Worm (Caenorhabditis elegans) whole organism, L2 larva: ENCODE measurements around the gene math-13.
"Not testable (repeated sequence)": the region's sequence is repeated elsewhere in the genome, so short reads cannot be mapped to it uniquely, and the experiment has no call there.

Experiments
- F13H6.1 ChIP-seq: sonication (generic microtip); optimal IDR thresholded peaks from 2 replicates; lab custom pipeline; 2016; ENCODE audit warnings: missing genetic modification characterization, missing compliant biosample characterization
- R02D3.7 ChIP-seq: fragments of 150-350 bp; optimal IDR thresholded peaks from 2 replicates; lab custom pipeline; 2014; ENCODE audit warnings: missing biosample characterization, missing genetic modification characterization
- Y55F3AM.14 ChIP-seq: fragments of 200-800 bp; sonication (Bioruptor generic); optimal IDR thresholded peaks from 2 replicates; lab custom pipeline; 2018; ENCODE audit warnings: mild to moderate bottlenecking, missing genetic modification characterization, missing compliant biosample characterization
- alr-1 ChIP-seq: fragments of 150-350 bp; optimal IDR thresholded peaks from 2 replicates; lab custom pipeline; 2014; ENCODE audit warnings: missing biosample characterization, missing genetic modification characterization
- ama-1 ChIP-seq: fragments of 150-350 bp; optimal IDR thresholded peaks from 2 replicates; lab custom pipeline; 2018; ENCODE audit warnings: inconsistent platforms
- blmp-1 ChIP-seq: sonication (generic microtip); optimal IDR thresholded peaks from 2 replicates; lab custom pipeline; 2017; ENCODE audit warnings: missing genetic modification characterization, mild to moderate bottlenecking, missing compliant biosample characterization, antibody characterized with exemption, moderate library complexity; ENCODE audit not compliant: insufficient read depth
- ceh-16 ChIP-seq: fragments of 150-350 bp; optimal IDR thresholded peaks from 2 replicates; lab custom pipeline; 2014; ENCODE audit warnings: missing biosample characterization, missing genetic modification characterization
- ceh-82 ChIP-seq: fragments of 150-350 bp; optimal IDR thresholded peaks from 2 replicates; lab custom pipeline; 2014; ENCODE audit warnings: missing biosample characterization, missing genetic modification characterization
- crh-2 ChIP-seq: sonication (generic microtip); optimal IDR thresholded peaks from 2 replicates; lab custom pipeline; 2017; ENCODE audit warnings: missing biosample characterization, missing genetic modification characterization
- dmd-4 ChIP-seq: sonication (generic microtip); optimal IDR thresholded peaks from 2 replicates; lab custom pipeline; 2017; ENCODE audit warnings: missing biosample characterization, missing genetic modification characterization
- egl-27 ChIP-seq: sonication (generic microtip); optimal IDR thresholded peaks from 3 replicates; lab custom pipeline; 2017; ENCODE audit warnings: missing biosample characterization, missing genetic modification reagents, missing genetic modification characterization
- elt-1 ChIP-seq: fragments of 150-350 bp; optimal IDR thresholded peaks from 2 replicates; lab custom pipeline; 2014; ENCODE audit warnings: missing biosample characterization, missing genetic modification characterization
- fos-1 ChIP-seq: fragments of 150-350 bp; optimal IDR thresholded peaks from 2 replicates; lab custom pipeline; 2014; ENCODE audit warnings: missing biosample characterization, missing genetic modification characterization
- gmeb-1 ChIP-seq: fragments of 150-350 bp; optimal IDR thresholded peaks from 2 replicates; lab custom pipeline; 2014; ENCODE audit warnings: missing biosample characterization, missing genetic modification characterization
- mab-5 ChIP-seq: fragments of 150-350 bp; optimal IDR thresholded peaks from 2 replicates; lab custom pipeline; 2014; ENCODE audit warnings: missing biosample characterization, missing genetic modification characterization
- mbf-1 ChIP-seq: sonication (generic microtip); optimal IDR thresholded peaks from 2 replicates; lab custom pipeline; 2017; ENCODE audit warnings: missing biosample characterization, missing genetic modification characterization
- mdl-1 ChIP-seq, 2 experiments: fragments of 150-350 bp in 1 of 2; sonication (generic microtip) in 1 of 2; optimal IDR thresholded peaks; 2 replicates each; lab custom pipeline; 2017; ENCODE audit warnings: missing biosample characterization in 2 of 2, missing genetic modification characterization in 2 of 2
- nhr-10 ChIP-seq: sonication (generic microtip); optimal IDR thresholded peaks from 2 replicates; lab custom pipeline; 2017; ENCODE audit warnings: missing biosample characterization, missing genetic modification characterization
- nhr-11 ChIP-seq: fragments of 150-350 bp; optimal IDR thresholded peaks from 2 replicates; lab custom pipeline; 2014; ENCODE audit warnings: missing biosample characterization, missing genetic modification characterization
- nhr-129 ChIP-seq: fragments of 150-350 bp; optimal IDR thresholded peaks from 2 replicates; lab custom pipeline; 2014; ENCODE audit warnings: missing biosample characterization, missing genetic modification characterization
- nhr-21 ChIP-seq: fragments of 150-350 bp; optimal IDR thresholded peaks from 2 replicates; lab custom pipeline; 2014; ENCODE audit warnings: missing biosample characterization, missing genetic modification characterization
- nhr-23 ChIP-seq: fragments of 150-350 bp; optimal IDR thresholded peaks from 2 replicates; lab custom pipeline; 2014; ENCODE audit warnings: missing biosample characterization, missing genetic modification reagents, missing genetic modification characterization
- nhr-25 ChIP-seq: fragments of 150-350 bp; sonication (generic microtip); optimal IDR thresholded peaks from 3 replicates; lab custom pipeline; 2014; ENCODE audit warnings: missing biosample characterization, missing genetic modification characterization
- nhr-6 ChIP-seq: fragments of 150-350 bp; optimal IDR thresholded peaks from 2 replicates; lab custom pipeline; 2014; ENCODE audit warnings: missing biosample characterization, missing genetic modification characterization
- sem-4 ChIP-seq: fragments of 150-350 bp; optimal IDR thresholded peaks from 2 replicates; lab custom pipeline; 2014; ENCODE audit warnings: missing biosample characterization, missing genetic modification reagents, missing genetic modification characterization
- skn-1 ChIP-seq: sonication (generic microtip); optimal IDR thresholded peaks from 2 replicates; lab custom pipeline; 2017; ENCODE audit warnings: missing biosample characterization, missing genetic modification characterization
- sma-3 ChIP-seq: sonication (generic microtip); optimal IDR thresholded peaks from 2 replicates; lab custom pipeline; 2016; ENCODE audit warnings: missing genetic modification reagents, missing genetic modification characterization, missing compliant biosample characterization
- snpc-4 ChIP-seq: fragments of 150-350 bp; optimal IDR thresholded peaks from 2 replicates; lab custom pipeline; 2014; ENCODE audit warnings: missing biosample characterization, missing genetic modification characterization
- unc-39 ChIP-seq: fragments of 150-350 bp; optimal IDR thresholded peaks from 2 replicates; lab custom pipeline; 2014; ENCODE audit warnings: missing biosample characterization, missing genetic modification characterization
- ztf-1 ChIP-seq: fragments of 200-800 bp; sonication (Bioruptor generic); conservative IDR thresholded peaks from 2 replicates; pipeline ENCODE4 v1.3.6; 2022; ENCODE audit warnings: missing genetic modification characterization, missing compliant biosample characterization
- ztf-11 ChIP-seq: sonication (generic microtip); optimal IDR thresholded peaks from 2 replicates; lab custom pipeline; 2017; ENCODE audit warnings: missing biosample characterization, missing genetic modification characterization

The math-13 gene

ce11 chrII:1854094-1854493 is 21.7 kb upstream of the math-13 start, which contains the start of gene fbxb-95:
fbxb-95 (plus strand) TSS chrII:1854394.
- TF ChIP-seq mab-5, nhr-11, R02D3.7 (tag; lab: Kevin White, UChicago): not testable (repeated sequence)

DNA sequence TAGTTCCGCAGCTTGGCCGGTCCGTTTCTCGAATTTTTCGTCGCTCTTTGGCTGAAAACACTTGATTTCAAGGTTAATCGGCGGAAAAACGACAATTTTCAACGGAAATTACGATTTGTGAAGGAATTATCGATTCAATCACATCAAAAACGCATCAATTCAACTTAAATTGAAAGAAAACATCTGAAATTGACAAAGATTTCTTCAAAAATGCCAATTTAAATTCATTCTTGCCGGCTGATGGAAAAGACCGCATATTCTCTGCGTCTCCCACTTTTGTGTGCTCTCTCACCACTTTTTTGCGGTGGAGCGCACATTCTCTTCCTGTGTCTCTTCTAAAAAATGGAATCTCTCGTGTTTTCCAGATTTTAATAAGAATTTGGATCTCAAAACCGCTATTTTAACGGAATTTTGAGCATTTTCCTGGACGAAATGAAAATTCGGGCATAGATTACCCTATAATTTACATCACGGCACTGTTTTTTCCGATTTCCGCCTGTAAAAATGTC is 14.4 kb upstream of the math-13 start, which contains the start of gene C16C4.18:
Gene C16C4.18 (minus strand): TSS at position 51 of the 509 bp plus-strand sequence.
- TF ChIP-seq mbf-1, nhr-129, nhr-10 (tag; lab: Kevin White, UChicago): not testable (repeated sequence)

DNA sequence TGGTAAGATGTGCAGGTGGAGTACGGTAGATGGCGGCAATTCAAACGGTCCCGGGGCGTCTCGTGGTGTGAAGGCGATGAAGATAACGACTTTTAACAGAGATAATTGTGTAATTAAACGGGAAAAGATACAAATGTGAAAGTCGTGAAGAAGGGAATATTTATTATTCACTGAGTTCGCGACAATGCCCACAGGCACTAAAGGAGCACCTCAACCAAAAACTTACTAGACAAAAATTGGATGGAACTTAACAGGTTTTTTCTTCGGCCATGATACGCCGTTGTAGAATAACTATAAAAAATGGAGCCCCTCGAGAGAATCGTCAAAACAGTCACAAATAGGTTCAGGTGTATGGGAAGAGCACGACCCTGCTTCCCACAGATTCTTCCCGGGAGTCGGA is 13.4 kb upstream of the math-13 start, which contains the start of gene fbxb-98:
Gene fbxb-98 (plus strand): TSS at position 301 of the 400 bp plus-strand sequence.
- not testable (repeated sequence) for TF ChIP-seq nhr-6; nhr-10 (tag; lab: Kevin White, UChicago); skn-1 (tag; lab: Kevin White, UChicago)

DNA sequence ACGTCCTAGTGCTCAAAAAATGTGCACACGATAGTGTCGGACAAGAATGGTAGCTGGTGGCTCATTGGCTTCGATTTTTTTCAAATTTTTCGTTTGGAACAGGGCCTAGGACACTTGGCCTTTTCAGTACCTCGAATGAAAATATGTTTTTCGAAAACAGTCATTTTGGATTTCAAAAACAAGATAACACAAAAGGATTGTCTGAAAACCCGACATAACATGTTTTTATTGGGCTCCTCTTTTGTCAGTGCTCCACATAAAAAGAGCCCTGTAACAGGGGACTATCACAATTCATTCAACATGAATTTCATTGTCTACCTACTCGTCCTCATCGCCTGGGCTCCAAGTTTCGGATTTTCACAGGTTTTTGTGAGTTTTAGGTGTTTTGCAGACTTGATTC is 11.5 kb upstream of the math-13 start, which contains the start of gene C16C4.17:
Gene C16C4.17 (plus strand): TSS at position 301 of the 400 bp plus-strand sequence.
- TF ChIP-seq ceh-82 (no peak), elt-1 (tag; lab: Kevin White, UChicago) (no peak), ztf-11 (tag; lab: Kevin White, UChicago) (no peak), unc-39 (no peak), egl-27 (tag; lab: Kevin White, UChicago) (no peak), crh-2 (tag; lab: Kevin White, UChicago) (no peak), F13H6.1 (no peak), sma-3 (GFP tag; lab: Kevin White, UChicago) (no peak), nhr-6 (no peak), blmp-1 (no peak), dmd-4 (tag; lab: Kevin White, UChicago) (no peak), nhr-25 (no peak), alr-1 (no peak)

DNA sequence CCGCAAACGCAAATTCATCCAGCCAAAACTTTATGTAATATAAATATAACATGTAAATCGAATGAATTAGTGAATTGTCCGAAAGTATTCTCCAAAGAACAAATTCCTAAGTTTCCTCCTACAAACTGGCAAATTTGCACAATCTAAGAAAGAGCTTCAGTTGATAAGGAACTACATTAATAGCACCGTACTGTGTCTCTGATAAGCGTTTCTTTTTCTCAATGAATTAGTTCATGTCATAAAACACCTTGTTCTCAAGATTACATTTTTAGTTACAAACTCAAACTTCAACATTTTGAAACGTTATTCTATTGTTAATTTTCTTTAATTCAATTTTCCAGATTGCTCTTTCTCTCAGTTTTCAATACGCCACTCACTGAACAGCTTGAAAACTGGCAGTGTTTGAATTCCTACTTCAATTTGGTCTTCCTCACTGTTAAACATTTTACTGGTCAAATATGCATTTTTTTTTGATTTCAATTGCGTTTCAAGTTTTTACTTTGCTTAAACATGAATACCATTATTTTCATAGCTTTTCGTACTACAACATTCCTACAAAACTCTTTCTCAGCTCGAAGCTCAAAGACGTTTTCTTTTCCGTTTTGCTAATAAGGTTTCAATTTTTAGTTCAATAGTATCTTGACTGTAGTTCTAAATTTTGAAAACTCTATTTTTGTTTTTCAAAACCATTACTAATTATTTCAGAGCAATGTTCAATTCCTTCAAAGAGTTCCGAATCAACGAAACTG is 9.9 kb upstream of the math-13 start, which contains the start of gene math-15:
Gene math-15 (plus strand): TSS at position 699 of the 749 bp plus-strand sequence.
- TF ChIP-seq mab-5 (tag; lab: Kevin White, UChicago) (no peak), mdl-1 (tag; optimal IDR thresholded peaks at IDR 0.05; lab: Kevin White, UChicago) (no peak), fos-1 (peak; percentile 50)

- TF ChIP-seq nhr-129 (tag; lab: Kevin White, UChicago), result no peak
- TF ChIP-seq nhr-25, result no peak
- TF ChIP-seq snpc-4, result no peak
- TF ChIP-seq ztf-1, result no peak
- no peak for TF ChIP-seq nhr-6
- TF ChIP-seq F13H6.1, result no peak
- TF ChIP-seq Y55F3AM.14, result no peak
- TF ChIP-seq dmd-4 (tag; lab: Kevin White, UChicago), result no peak
- no peak for TF ChIP-seq nhr-23 (tag; lab: Kevin White, UChicago)
- TF ChIP-seq nhr-21 (tag; lab: Kevin White, UChicago), result no peak
- no peak for TF ChIP-seq sem-4 (tag; lab: Kevin White, UChicago)
- no peak for TF ChIP-seq ceh-16 (tag; lab: Kevin White, UChicago)
- no peak for TF ChIP-seq gmeb-1 (tag; lab: Kevin White, UChicago)
- no peak for TF ChIP-seq mab-5 (tag; lab: Kevin White, UChicago)
- no peak for TF ChIP-seq ztf-11 (tag; lab: Kevin White, UChicago)
- TF ChIP-seq ama-1 (lab: Kevin White, UChicago), result no peak
- no peak for TF ChIP-seq sma-3 (GFP tag; lab: Kevin White, UChicago)
Observed at ce11 chrII:1869120-1869519, 6.6 kb upstream of the math-13 start, which contains the start of gene math-14. math-14 (plus strand) TSS chrII:1869420.
